Worm (Caenorhabditis elegans): ENCODE measurements around the gene F09C12.2.

The F09C12.2 gene

DNA sequence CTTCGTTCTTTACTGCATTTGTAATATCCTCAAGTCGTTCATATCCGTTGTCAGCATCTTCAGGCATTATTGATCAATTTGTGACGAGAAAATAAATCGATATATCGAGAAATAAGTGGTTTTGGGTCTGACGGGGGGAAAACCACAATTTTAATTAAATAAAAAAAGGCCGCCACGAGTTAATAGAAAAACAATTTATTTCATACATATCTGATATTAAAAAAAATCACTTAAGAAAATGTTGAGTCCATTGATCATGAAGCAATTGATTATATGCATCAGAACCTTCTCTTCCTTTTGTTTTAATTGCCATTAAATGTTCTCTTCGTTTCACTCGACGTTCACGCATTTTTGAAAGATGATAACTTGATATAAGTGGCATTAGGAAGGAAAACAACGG lies 38.5 kb downstream of the F09C12.2 start, which contains the start of gene F58A6.5:
TSS of gene F58A6.5 (minus strand) at position 101 of the 400 bp plus-strand sequence.
- no peak for TF ChIP-seq attf-6 (GFP tag; IDR thresholded peaks at IDR 0.05)
- no peak for TF ChIP-seq nhr-179 (tag; optimal IDR thresholded peaks at IDR 0.05)
- no peak for TF ChIP-seq sea-2 (GFP tag; IDR thresholded peaks at IDR 0.05)
- TF ChIP-seq zim-3 (tag; optimal IDR thresholded peaks at IDR 0.05), result no peak
- TF ChIP-seq dpl-1 (GFP tag; optimal IDR thresholded peaks at IDR 0.05), result no peak
- TF ChIP-seq rpc-1 (optimal IDR thresholded peaks at IDR 0.05), result no peak
- TF ChIP-seq rpc-1 (tag; optimal IDR thresholded peaks at IDR 0.05), result no peak
- no peak for TF ChIP-seq hlh-26 (GFP tag; conservative IDR thresholded peaks at IDR 0.05)
- no peak for TF ChIP-seq athp-1 (tag; optimal IDR thresholded peaks at IDR 0.05)
- no peak for TF ChIP-seq egl-44 (GFP tag; IDR thresholded peaks at IDR 0.05)
- no peak for TF ChIP-seq zfh-2 (GFP tag; conservative IDR thresholded peaks at IDR 0.05)
- no peak for TF ChIP-seq ceh-40 (GFP tag; IDR thresholded peaks at IDR 0.05)
- no peak for TF ChIP-seq F33H1.4 (GFP tag; IDR thresholded peaks at IDR 0.05)
- TF ChIP-seq ztf-18 (tag; optimal IDR thresholded peaks at IDR 0.05), result no peak
- TF ChIP-seq snpc-3.4 (tag; optimal IDR thresholded peaks at IDR 0.05), result no peak
- TF ChIP-seq efl-1 (GFP tag; optimal IDR thresholded peaks at IDR 0.05), result no peak
- no peak for TF ChIP-seq snpc-1.1 (tag; optimal IDR thresholded peaks at IDR 0.05; ENCODE audit: insufficient read depth)
- no peak for TF ChIP-seq lin-26 (GFP tag; IDR thresholded peaks at IDR 0.05)
- no peak for TF ChIP-seq aptf-2 (GFP tag; conservative IDR thresholded peaks at IDR 0.05)

DNA sequence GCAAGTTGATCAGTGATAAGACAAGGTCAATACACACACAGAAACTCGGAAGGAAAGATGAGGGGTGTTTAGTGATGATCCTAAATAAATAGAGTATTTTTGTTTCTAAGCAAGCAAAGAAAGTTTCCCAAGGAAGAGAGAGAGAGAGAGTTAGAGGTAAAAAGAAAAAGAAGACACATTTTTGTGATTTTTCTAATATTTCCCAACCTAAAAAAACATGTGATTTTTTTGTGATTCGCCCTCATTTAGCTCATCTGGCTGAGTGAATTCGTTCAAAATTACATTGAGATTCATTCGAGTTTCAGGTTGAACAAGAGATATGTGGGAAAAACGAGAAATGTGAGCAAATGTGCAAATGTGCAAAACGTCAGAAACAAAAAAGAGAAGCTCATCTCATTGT lies 41.0 kb downstream of the F09C12.2 start, which contains the start of gene srb-16:
TSS of gene srb-16 (minus strand) at position 101 of the 400 bp plus-strand sequence.
- TF ChIP-seq atf-7 (tag; optimal IDR thresholded peaks at IDR 0.05) (no peak), lsy-27 (tag; optimal IDR thresholded peaks at IDR 0.05; ENCODE audit: borderline replicate concordance, insufficient read depth) (no peak), hmg-1.2 (GFP tag; IDR thresholded peaks at IDR 0.05) (no peak), ccch-3 (GFP tag; optimal IDR thresholded peaks at IDR 0.05) (no peak), B0035.1 (tag; optimal IDR thresholded peaks at IDR 0.05) (no peak), C17E4.6 (GFP tag; IDR thresholded peaks at IDR 0.05) (no peak), unc-130 (GFP tag; optimal IDR thresholded peaks at IDR 0.05) (no peak), F57A8.1 (GFP tag; optimal IDR thresholded peaks at IDR 0.05) (no peak), hsf-1 (GFP tag; IDR thresholded peaks at IDR 0.05) (no peak), snpc-1.1 (tag; optimal IDR thresholded peaks at IDR 0.05; ENCODE audit: insufficient read depth) (no peak), F33H1.4 (GFP tag; IDR thresholded peaks at IDR 0.05) (no peak), zfh-2 (GFP tag; conservative IDR thresholded peaks at IDR 0.05) (no peak), ztf-28 (GFP tag; IDR thresholded peaks at IDR 0.05) (no peak), hlh-12 (tag; optimal IDR thresholded peaks at IDR 0.05) (no peak), mes-4 (tag; optimal IDR thresholded peaks at IDR 0.05) (no peak), tlf-1 (GFP tag; optimal IDR thresholded peaks at IDR 0.05) (no peak), bed-1 (GFP tag; IDR thresholded peaks at IDR 0.05) (no peak), F49E8.2 (tag; optimal IDR thresholded peaks at IDR 0.05; ENCODE audit: insufficient read depth) (no peak)

DNA sequence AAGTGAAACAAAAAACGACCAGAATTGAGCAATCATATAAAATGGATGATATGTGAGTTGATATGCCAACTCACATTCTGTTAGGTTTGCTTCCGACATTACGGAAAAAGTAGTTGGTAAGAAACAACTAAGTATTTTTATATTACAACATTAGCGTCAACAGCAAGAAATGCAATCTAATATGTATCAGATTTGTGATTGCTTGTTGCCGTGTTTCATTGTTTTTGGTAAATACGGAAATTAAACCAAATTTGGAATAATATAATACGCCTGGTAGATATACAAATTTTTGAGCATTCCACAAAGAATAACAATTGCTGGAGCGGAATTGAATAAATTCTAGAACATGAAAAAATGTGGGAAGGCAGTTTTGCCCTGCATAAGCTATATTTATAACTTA lies 44.7 kb downstream of the F09C12.2 start, which contains the start of gene srb-12:
TSS of gene srb-12 (minus strand) at position 101 of the 400 bp plus-strand sequence.
- TF ChIP-seq snpc-3.4 (tag; optimal IDR thresholded peaks at IDR 0.05) (no peak), cebp-2 (GFP tag; IDR thresholded peaks at IDR 0.05) (no peak), nfya-2 (GFP tag; IDR thresholded peaks at IDR 0.05) (no peak), madf-6 (GFP tag; IDR thresholded peaks at IDR 0.05) (no peak), D2030.7 (GFP tag; IDR thresholded peaks at IDR 0.05) (no peak), snpc-1.1 (tag; optimal IDR thresholded peaks at IDR 0.05; ENCODE audit: insufficient read depth) (no peak), ceh-58 (GFP tag; IDR thresholded peaks at IDR 0.05) (no peak), sea-2 (GFP tag; IDR thresholded peaks at IDR 0.05) (no peak), B0336.3 (GFP tag; IDR thresholded peaks at IDR 0.05) (no peak), ztf-6 (GFP tag; IDR thresholded peaks at IDR 0.05) (no peak), tbp1 (GFP tag; optimal IDR thresholded peaks at IDR 0.05) (no peak), nfya-1 (tag; optimal IDR thresholded peaks at IDR 0.05; ENCODE audit: borderline replicate concordance, insufficient read depth) (no peak), mel-28 (tag; optimal IDR thresholded peaks at IDR 0.05; ENCODE audit: borderline replicate concordance) (no peak), ceh-91 (GFP tag; IDR thresholded peaks at IDR 0.05) (no peak), aptf-2 (GFP tag; conservative IDR thresholded peaks at IDR 0.05) (no peak), F23B12.7 (tag; optimal IDR thresholded peaks at IDR 0.05; ENCODE audit: insufficient read depth) (no peak), atf-7 (tag; optimal IDR thresholded peaks at IDR 0.05) (no peak)

Measured in whole organism, young adult.